Worm (Caenorhabditis elegans) whole organism, mixed stage, embryonic: ENCODE measurements around the gene Y69A2AR.1.

Experiments
- blmp-1 ChIP-seq: fragments of 150-350 bp; optimal IDR thresholded peaks from 2 replicates; lab custom pipeline; 2014; ENCODE audit warnings: missing biosample characterization, missing genetic modification characterization
- elt-3 ChIP-seq: fragments of 150-350 bp; optimal IDR thresholded peaks from 2 replicates; lab custom pipeline; 2014; ENCODE audit warnings: missing biosample characterization, missing genetic modification characterization
- flh-1 ChIP-seq: fragments of 200-800 bp; sonication (Bioruptor generic); optimal IDR thresholded peaks from 2 replicates; lab custom pipeline; 2018; ENCODE audit warnings: mild to moderate bottlenecking, missing genetic modification characterization, moderate library complexity, missing compliant biosample characterization
- hlh-1 ChIP-seq: fragments of 150-350 bp; optimal IDR thresholded peaks from 2 replicates; lab custom pipeline; 2014; ENCODE audit warnings: missing biosample characterization, missing genetic modification reagents, missing genetic modification characterization
- lin-32 ChIP-seq: fragments of 200-800 bp; sonication (Bioruptor generic); optimal IDR thresholded peaks from 2 replicates; lab custom pipeline; 2018; ENCODE audit warnings: mild to moderate bottlenecking, missing genetic modification characterization, missing compliant biosample characterization
- mep-1 ChIP-seq: fragments of 150-350 bp; optimal IDR thresholded peaks from 2 replicates; lab custom pipeline; 2017; ENCODE audit warnings: missing biosample characterization, missing genetic modification reagents, missing genetic modification characterization, inconsistent platforms
- nhr-28 ChIP-seq: fragments of 150-350 bp; optimal IDR thresholded peaks from 2 replicates; lab custom pipeline; 2014; ENCODE audit warnings: missing biosample characterization, missing genetic modification characterization
- pha-4 ChIP-seq: fragments of 150-350 bp; optimal IDR thresholded peaks from 2 replicates; lab custom pipeline; 2018; ENCODE audit warnings: missing biosample characterization, missing genetic modification reagents, missing genetic modification characterization
- sem-2 ChIP-seq: fragments of 200-800 bp; sonication (Bioruptor generic); optimal IDR thresholded peaks from 2 replicates; lab custom pipeline; 2018; ENCODE audit warnings: mild to moderate bottlenecking, missing genetic modification characterization, missing compliant biosample characterization
- sptf-1 ChIP-seq: sonication (generic microtip); optimal IDR thresholded peaks from 2 replicates; lab custom pipeline; 2017; ENCODE audit warnings: mild to moderate bottlenecking, missing genetic modification characterization, moderate library complexity, missing compliant biosample characterization
- tbx-8 ChIP-seq: fragments of 200-800 bp; sonication (Bioruptor generic); optimal IDR thresholded peaks from 2 replicates; lab custom pipeline; 2018; ENCODE audit warnings: mild to moderate bottlenecking, missing genetic modification characterization, moderate library complexity, missing compliant biosample characterization
- unc-39 ChIP-seq: fragments of 150-350 bp; optimal IDR thresholded peaks from 2 replicates; lab custom pipeline; 2014; ENCODE audit warnings: missing biosample characterization, missing genetic modification characterization
- unc-62 ChIP-seq: fragments of 150-350 bp; optimal IDR thresholded peaks from 2 replicates; lab custom pipeline; 2014; ENCODE audit warnings: missing biosample characterization, missing genetic modification reagents, missing genetic modification characterization
- ztf-11 ChIP-seq: fragments of 150-350 bp; optimal IDR thresholded peaks from 2 replicates; lab custom pipeline; 2014; ENCODE audit warnings: missing biosample characterization, missing genetic modification characterization

DNA sequence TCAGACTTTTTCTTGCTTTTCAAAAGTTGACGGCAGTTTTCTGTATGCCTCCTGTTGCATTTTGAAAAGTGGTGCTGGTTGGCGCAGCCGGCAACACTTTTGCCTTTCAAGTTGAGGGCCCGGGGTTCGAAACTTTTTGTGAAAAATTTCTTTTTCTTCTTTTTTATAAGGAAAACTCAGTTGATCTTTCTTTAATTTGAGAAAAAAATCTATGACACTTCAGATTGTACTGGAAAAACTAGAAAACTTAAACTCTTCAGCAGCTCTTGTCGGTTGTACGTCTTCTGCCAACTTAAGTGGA lies 2.0 kb upstream of the Y69A2AR.1 start:
- TF ChIP-seq ztf-11 (tag; lab: Kevin White, UChicago) (no peak), unc-39 (tag; lab: Kevin White, UChicago) (no peak), pha-4 (no peak), lin-32 (no peak), blmp-1 (no peak), hlh-1 (tag; lab: Kevin White, UChicago) (no peak), unc-62 (GFP tag; lab: Kevin White, UChicago) (no peak), elt-3 (tag; lab: Kevin White, UChicago) (no peak), nhr-28 (no peak), sem-2 (GFP tag; lab: Kevin White, UChicago) (no peak), flh-1 (GFP tag; lab: Kevin White, UChicago) (no peak), tbx-8 (no peak), mep-1 (tag; lab: Kevin White, UChicago) (no peak), sptf-1 (no peak)
